Fruit fly (Drosophila melanogaster): Measurements from ENCODE around the gene tal-1A.

The tal-1A gene

dm6 chr3R:13848272-13848671, 35.4 kb downstream of the tal-1A start (continued):
- peak; percentile 2 for TF ChIP-seq CG34406 (GFP tag; optimal IDR thresholded peaks at IDR 0.05)
- no peak for TF ChIP-seq fkh (GFP tag; optimal IDR thresholded peaks at IDR 0.05)
- TF ChIP-seq lz (GFP tag; optimal IDR thresholded peaks at IDR 0.05) = no peak
- no peak for TF ChIP-seq Gug (GFP tag; IDR thresholded peaks at IDR 0.05)
- TF ChIP-seq CG8319 (GFP tag; optimal IDR thresholded peaks at IDR 0.05) = no peak
- no peak for TF ChIP-seq salr (GFP tag; optimal IDR thresholded peaks at IDR 0.05)
- peak; percentile 66 for TF ChIP-seq Eip78C (GFP tag)
- no peak for TF ChIP-seq CG6854 (GFP tag; optimal IDR thresholded peaks at IDR 0.05)
- no peak for TF ChIP-seq cyc (GFP tag; optimal IDR thresholded peaks at IDR 0.05)
- TF ChIP-seq topi (GFP tag; optimal IDR thresholded peaks at IDR 0.05) = no peak
- TF ChIP-seq Smox (GFP tag; optimal IDR thresholded peaks at IDR 0.05) = no peak
- TF ChIP-seq Hr39 (GFP tag; optimal IDR thresholded peaks at IDR 0.05) = no peak
- peak; percentile 4 for TF ChIP-seq CG10669 (GFP tag; optimal IDR thresholded peaks at IDR 0.05)
- no peak for TF ChIP-seq esn (GFP tag; optimal IDR thresholded peaks at IDR 0.05)
- TF ChIP-seq Ets96B (tag; optimal IDR thresholded peaks at IDR 0.05) = peak; percentile 48
- no peak for TF ChIP-seq net (GFP tag; optimal IDR thresholded peaks at IDR 0.05)
- TF ChIP-seq Eip93F (GFP tag; optimal IDR thresholded peaks at IDR 0.05) = no peak
- no peak for TF ChIP-seq CG6792 (GFP tag; optimal IDR thresholded peaks at IDR 0.05)
- TF ChIP-seq Sox102F (GFP tag; optimal IDR thresholded peaks at IDR 0.05) = no peak
- TF ChIP-seq Sox14 (GFP tag; optimal IDR thresholded peaks at IDR 0.05) = no peak
- TF ChIP-seq vri (GFP tag; optimal IDR thresholded peaks at IDR 0.05) = no peak
- TF ChIP-seq CG8632 (GFP tag; optimal IDR thresholded peaks at IDR 0.05) = peak; percentile 10
- peak in 1 of 2 experiments; percentile 21 for TF ChIP-seq ss (GFP tag; optimal IDR thresholded peaks at IDR 0.05)
- TF ChIP-seq dac (GFP tag; optimal IDR thresholded peaks at IDR 0.05) = no peak
- no peak for TF ChIP-seq CG9139 (GFP tag; optimal IDR thresholded peaks at IDR 0.05)
- TF ChIP-seq CG31627 (GFP tag; optimal IDR thresholded peaks at IDR 0.05) = no peak
- TF ChIP-seq CG10631 (GFP tag; optimal IDR thresholded peaks at IDR 0.05) = peak; percentile 25
- TF ChIP-seq fd85E (GFP tag; optimal IDR thresholded peaks at IDR 0.05) = no peak
- TF ChIP-seq achi (GFP tag; optimal IDR thresholded peaks at IDR 0.05) = peak; percentile 56
- no peak for TF ChIP-seq Met (GFP tag; optimal IDR thresholded peaks at IDR 0.05)
- TF ChIP-seq Ets21C (GFP tag; optimal IDR thresholded peaks at IDR 0.05) = no peak

dm6 chr3R:13849327-13849726, 36.4 kb downstream of the tal-1A start:
- TF ChIP-seq CG10669 (GFP tag; optimal IDR thresholded peaks at IDR 0.05) = peak; percentile 68
- TF ChIP-seq Gug (GFP tag; IDR thresholded peaks at IDR 0.05) = 0 out of 2 replicates have a peak, but pooled peaks have one; percentile 22
- peak; percentile 76 for TF ChIP-seq CG3032 (tag; optimal IDR thresholded peaks at IDR 0.05)
- no peak for TF ChIP-seq fkh (GFP tag; optimal IDR thresholded peaks at IDR 0.05)
- TF ChIP-seq vri (GFP tag; optimal IDR thresholded peaks at IDR 0.05) = peak; percentile 74
- peak; percentile 77 for TF ChIP-seq Ets96B (tag; optimal IDR thresholded peaks at IDR 0.05)
- TF ChIP-seq CG32006 (GFP tag; optimal IDR thresholded peaks at IDR 0.05) = peak; percentile 32
- TF ChIP-seq fd59A (GFP tag; optimal IDR thresholded peaks at IDR 0.05) = peak; percentile 61
- TF ChIP-seq Sox102F (GFP tag; optimal IDR thresholded peaks at IDR 0.05) = peak; percentile 83
- TF ChIP-seq net (GFP tag; optimal IDR thresholded peaks at IDR 0.05) = peak; percentile 69
- no peak for TF ChIP-seq eg (GFP tag; IDR thresholded peaks at IDR 0.05)
- TF ChIP-seq topi (GFP tag; optimal IDR thresholded peaks at IDR 0.05) = peak; percentile 81
- TF ChIP-seq spab (GFP tag; optimal IDR thresholded peaks at IDR 0.05) = peak; percentile 62
- TF ChIP-seq lz (GFP tag; optimal IDR thresholded peaks at IDR 0.05) = peak; percentile 72
- peak; percentile 59 for TF ChIP-seq Sox14 (GFP tag; optimal IDR thresholded peaks at IDR 0.05)
- TF ChIP-seq OdsH (GFP tag; optimal IDR thresholded peaks at IDR 0.05) = peak; percentile 70
- peak; percentile 76 for TF ChIP-seq cyc (GFP tag; optimal IDR thresholded peaks at IDR 0.05)
- TF ChIP-seq CG11294 (GFP tag; IDR thresholded peaks at IDR 0.05) = no peak
- no peak for TF ChIP-seq CG4318 (GFP tag; optimal IDR thresholded peaks at IDR 0.05)
- peak; percentile 29 for TF ChIP-seq Sox15 (GFP tag; optimal IDR thresholded peaks at IDR 0.05)
- peak; percentile 83 for TF ChIP-seq Smox (GFP tag; optimal IDR thresholded peaks at IDR 0.05)
- peak; percentile 71 for TF ChIP-seq Eip75B (GFP tag; optimal IDR thresholded peaks at IDR 0.05)
- TF ChIP-seq CG6276 (GFP tag; optimal IDR thresholded peaks at IDR 0.05) = no peak
- TF ChIP-seq Met (GFP tag; optimal IDR thresholded peaks at IDR 0.05) = peak; percentile 88
- TF ChIP-seq CG31627 (GFP tag; optimal IDR thresholded peaks at IDR 0.05) = peak; percentile 66
- TF ChIP-seq svp (GFP tag) = peak; percentile 88
- TF ChIP-seq CG9139 (GFP tag; optimal IDR thresholded peaks at IDR 0.05) = peak; percentile 31
- TF ChIP-seq CG3919 (GFP tag; optimal IDR thresholded peaks at IDR 0.05) = peak; percentile 74
- TF ChIP-seq CG6163 (GFP tag; IDR thresholded peaks at IDR 0.05) = peak; percentile 69
- peak; percentile 81 for TF ChIP-seq CG10631 (GFP tag; optimal IDR thresholded peaks at IDR 0.05)
- TF ChIP-seq CG8319 (GFP tag; optimal IDR thresholded peaks at IDR 0.05) = peak; percentile 32
- TF ChIP-seq dsx (GFP tag; optimal IDR thresholded peaks at IDR 0.05; ENCODE audit: poor library complexity, severe bottlenecking) = peak; percentile 74
- peak; percentile 37; the same call in 1 of the 2 replicates for TF ChIP-seq CG15336 (GFP tag; IDR thresholded peaks at IDR 0.05)
- TF ChIP-seq Ets21C (GFP tag; optimal IDR thresholded peaks at IDR 0.05) = peak; percentile 29
- peak; percentile 62 for TF ChIP-seq pdm3 (GFP tag; optimal IDR thresholded peaks at IDR 0.05)

Data from whole organism, prepupa.